Worm (Caenorhabditis elegans): Measurements from ENCODE around the gene Y68A4A.13.

- TF ChIP-seq tbx-37 (GFP tag; conservative IDR thresholded peaks at IDR 0.05): no peak
- TF ChIP-seq hmg-4 (GFP tag; optimal IDR thresholded peaks at IDR 0.05): no peak
- TF ChIP-seq ama-1 (optimal IDR thresholded peaks at IDR 0.05): no peak
- no peak for TF ChIP-seq ceh-36 (tag; optimal IDR thresholded peaks at IDR 0.05)
- TF ChIP-seq flt-1 (GFP tag; IDR thresholded peaks at IDR 0.05): no peak
- TF ChIP-seq tra-4 (tag; optimal IDR thresholded peaks at IDR 0.05): no peak
- no peak for TF ChIP-seq ets-7 (tag; optimal IDR thresholded peaks at IDR 0.05)
- no peak for TF ChIP-seq tbx-11 (GFP tag; IDR thresholded peaks at IDR 0.05)
- TF ChIP-seq sea-1 (GFP tag; conservative IDR thresholded peaks at IDR 0.05): no peak
These were observed 41.0 kb upstream of the Y68A4A.13 start, which contains the start of gene clec-243 for ce11 chrV:17248915-17249314.

Data from whole organism, early embryonic.